Worm (Caenorhabditis elegans) whole organism, L4/young adult: ENCODE results near the gene unc-98.

Experiments used
- W03F9.2 ChIP-seq: fragments of 150-350 bp; optimal IDR thresholded peaks from 2 replicates; lab custom pipeline; 2014; ENCODE audit warnings: missing biosample characterization, missing genetic modification characterization
- dao-5 ChIP-seq: sonication (generic microtip); optimal IDR thresholded peaks from 2 replicates; lab custom pipeline; 2016; ENCODE audit warnings: missing genotype, missing genetic modification characterization, moderate library complexity, missing compliant biosample characterization

ce11 chrX:7534454-7534853, 39.0 kb downstream of the unc-98 start:
- TF ChIP-seq W03F9.2 (tag; lab: Kevin White, UChicago) (no peak), dao-5 (tag; lab: Kevin White, UChicago) (no peak)
